Worm (Caenorhabditis elegans): ENCODE results near the gene clhm-1.

Gene clhm-1

DNA sequence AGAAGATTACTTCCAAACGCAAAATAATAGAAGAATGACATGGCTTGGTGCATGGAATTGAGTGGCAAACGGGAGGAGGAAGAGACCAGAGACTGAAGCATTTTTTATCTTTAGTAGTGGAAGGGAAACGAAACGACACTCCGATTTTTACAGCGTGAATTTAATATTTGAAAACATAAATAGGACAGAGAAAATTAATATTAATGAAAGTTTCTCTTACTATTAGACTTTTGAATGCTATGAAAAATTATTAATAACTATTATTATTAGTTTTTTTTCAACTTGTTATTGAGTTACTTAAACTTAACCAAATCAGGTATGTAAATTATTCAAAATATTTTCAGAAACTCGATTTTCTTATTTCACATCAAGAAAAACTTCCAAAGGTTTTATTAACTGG lies 9.3 kb upstream of the clhm-1 start, which contains the start of gene C44B7.7:
Gene C44B7.7, minus strand, starts transcription at position 101 of the 400 bp plus-strand sequence.
- TF ChIP-seq snpc-4 (tag; optimal IDR thresholded peaks at IDR 0.05), result no peak

DNA sequence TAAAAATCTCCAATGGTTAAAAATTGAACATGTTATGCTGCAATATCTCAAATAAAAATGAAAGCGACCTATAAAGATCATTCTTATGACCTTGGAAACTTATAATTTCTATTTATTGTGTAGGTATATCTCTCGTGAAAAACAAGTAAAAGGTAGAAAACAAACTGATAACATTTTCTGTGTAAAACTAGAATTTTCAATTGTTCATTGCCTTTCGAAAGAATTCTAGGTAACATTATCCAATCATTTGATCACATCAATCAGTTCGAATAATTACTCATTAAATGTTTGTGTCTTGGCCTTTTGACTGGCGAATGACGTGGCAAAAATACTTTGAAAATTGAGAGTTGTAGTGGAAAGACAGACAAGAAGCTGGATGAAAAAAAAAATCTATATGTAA lies 7.1 kb upstream of the clhm-1 start:
- TF ChIP-seq mdl-1 (tag; optimal IDR thresholded peaks at IDR 0.05) (no peak), fkh-10 (GFP tag; optimal IDR thresholded peaks at IDR 0.05) (no peak), daf-12 (tag; optimal IDR thresholded peaks at IDR 0.05) (no peak), pqm-1 (tag; optimal IDR thresholded peaks at IDR 0.05) (no peak)

DNA sequence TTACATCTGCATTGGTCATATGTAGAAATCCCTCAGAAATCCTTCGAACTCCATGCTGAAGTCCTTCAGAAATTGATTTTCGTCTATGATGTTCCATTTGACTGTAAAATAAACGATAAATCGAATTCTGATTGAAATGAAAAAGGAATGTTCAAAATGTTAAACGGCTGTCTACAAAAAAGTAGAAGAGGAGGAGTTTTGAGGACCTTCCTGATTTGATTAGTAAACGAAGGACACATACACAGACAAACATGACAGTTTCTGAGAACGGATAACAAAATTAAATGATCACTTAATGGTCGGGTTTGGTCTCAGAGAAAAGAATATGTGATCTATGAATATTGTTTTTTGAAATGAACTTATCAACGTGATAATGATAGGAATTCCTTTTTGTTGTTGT lies 6.1 kb upstream of the clhm-1 start, which contains the start of gene slc-36.5:
Gene slc-36.5, minus strand, starts transcription at position 101 of the 400 bp plus-strand sequence.
- no peak for TF ChIP-seq ama-1 (optimal IDR thresholded peaks at IDR 0.05)

DNA sequence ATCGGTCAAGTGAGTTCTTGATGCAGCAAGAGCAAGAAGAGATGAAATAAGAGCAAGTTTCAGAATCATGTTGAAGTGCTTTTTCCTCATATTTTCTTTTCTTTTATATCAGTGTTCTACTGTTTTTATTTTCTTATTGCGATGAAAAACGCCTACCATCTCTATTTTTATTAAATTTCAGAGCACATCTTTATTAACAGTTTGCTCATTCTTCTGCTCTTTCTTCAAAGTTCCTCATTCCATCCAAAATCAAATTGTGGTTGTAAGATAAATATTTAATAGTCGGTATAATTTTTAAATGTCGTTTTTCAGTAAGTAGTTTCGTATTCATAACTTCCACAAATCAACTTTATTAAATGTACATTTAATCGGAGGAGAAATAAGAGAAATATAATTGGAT lies 1.7 kb upstream of the clhm-1 start, which contains the start of gene C44B7.5:
Gene C44B7.5, minus strand, starts transcription at position 101 of the 400 bp plus-strand sequence.
- TF ChIP-seq pha-4 (tag; optimal IDR thresholded peaks at IDR 0.05) (no peak), fos-1 (tag; optimal IDR thresholded peaks at IDR 0.05) (no peak), sea-2 (GFP tag; optimal IDR thresholded peaks at IDR 0.05) (no peak), elt-3 (tag; optimal IDR thresholded peaks at IDR 0.05) (no peak)

ce11 chrII:6863652-6864051 lies 7.2 kb downstream of the clhm-1 start, which contains the start of gene aff-1:
Gene aff-1 (minus strand): TSS chrII:6863752.
- TF ChIP-seq elt-1 (tag; optimal IDR thresholded peaks at IDR 0.05) (no peak), jun-1 (tag; optimal IDR thresholded peaks at IDR 0.05) (no peak), nhr-11 (tag; optimal IDR thresholded peaks at IDR 0.05) (no peak), pqm-1 (tag; optimal IDR thresholded peaks at IDR 0.05) (no peak), ceh-16 (tag; optimal IDR thresholded peaks at IDR 0.05) (no peak)

DNA sequence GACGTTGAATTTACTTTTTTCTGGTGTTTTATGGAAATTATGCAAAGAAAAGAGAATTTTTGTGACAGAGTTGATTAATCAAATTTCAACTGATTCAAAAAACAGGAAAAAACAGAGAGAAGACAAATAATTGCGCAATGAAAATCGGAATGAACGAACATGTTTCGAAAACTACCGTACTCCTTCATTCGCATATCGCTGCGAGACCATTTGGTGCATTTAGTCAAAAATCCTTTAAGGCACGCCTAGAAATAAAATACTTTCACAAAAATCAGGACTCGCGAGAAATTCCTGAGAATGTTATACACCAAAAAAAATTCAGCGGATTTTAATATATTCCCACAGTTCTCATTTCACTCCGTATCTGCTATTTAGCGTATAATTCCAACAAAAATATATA lies 10.8 kb downstream of the clhm-1 start:
- no peak for TF ChIP-seq sea-2 (GFP tag; optimal IDR thresholded peaks at IDR 0.05)
- no peak for TF ChIP-seq fos-1 (tag; optimal IDR thresholded peaks at IDR 0.05)
- no peak for TF ChIP-seq lsy-12 (tag; optimal IDR thresholded peaks at IDR 0.05)
- no peak for TF ChIP-seq ama-1 (optimal IDR thresholded peaks at IDR 0.05)
- no peak for TF ChIP-seq mml-1 (tag; optimal IDR thresholded peaks at IDR 0.05)
- TF ChIP-seq elt-3 (tag; optimal IDR thresholded peaks at IDR 0.05), result no peak
- no peak for TF ChIP-seq ceh-9 (tag; optimal IDR thresholded peaks at IDR 0.05)
- TF ChIP-seq nhr-43 (tag; optimal IDR thresholded peaks at IDR 0.05; ENCODE audit: poor library complexity, severe bottlenecking), result no peak
- no peak for TF ChIP-seq ceh-16 (tag; optimal IDR thresholded peaks at IDR 0.05)

ce11 chrII:6858835-6859234 lies 12.0 kb downstream of the clhm-1 start:
- peak; percentile 32 for TF ChIP-seq elt-2 (tag; optimal IDR thresholded peaks at IDR 0.05)
- TF ChIP-seq egl-5 (tag; optimal IDR thresholded peaks at IDR 0.05), result peak; percentile 73
- peak; percentile 83 for TF ChIP-seq hmg-11 (tag; optimal IDR thresholded peaks at IDR 0.05)
- TF ChIP-seq ceh-16 (tag; optimal IDR thresholded peaks at IDR 0.05), result no peak
- peak; percentile 43 for TF ChIP-seq nfya-1 (tag; optimal IDR thresholded peaks at IDR 0.05; ENCODE audit: insufficient read depth)
- TF ChIP-seq lin-15B (tag; optimal IDR thresholded peaks at IDR 0.05), result peak; percentile 8
- peak; percentile 10 for TF ChIP-seq unc-62 (GFP tag; optimal IDR thresholded peaks at IDR 0.05)
- no peak for TF ChIP-seq tbx-2 (tag; optimal IDR thresholded peaks at IDR 0.05)
- TF ChIP-seq jun-1 (tag; optimal IDR thresholded peaks at IDR 0.05), result no peak
- peak; percentile 66 for TF ChIP-seq pha-4 (tag; optimal IDR thresholded peaks at IDR 0.05)
- peak; percentile 53 for TF ChIP-seq snpc-4 (tag; optimal IDR thresholded peaks at IDR 0.05)
- no peak for TF ChIP-seq ceh-82 (tag; optimal IDR thresholded peaks at IDR 0.05)
- TF ChIP-seq lin-39 (tag; optimal IDR thresholded peaks at IDR 0.05), result peak; percentile 17

DNA sequence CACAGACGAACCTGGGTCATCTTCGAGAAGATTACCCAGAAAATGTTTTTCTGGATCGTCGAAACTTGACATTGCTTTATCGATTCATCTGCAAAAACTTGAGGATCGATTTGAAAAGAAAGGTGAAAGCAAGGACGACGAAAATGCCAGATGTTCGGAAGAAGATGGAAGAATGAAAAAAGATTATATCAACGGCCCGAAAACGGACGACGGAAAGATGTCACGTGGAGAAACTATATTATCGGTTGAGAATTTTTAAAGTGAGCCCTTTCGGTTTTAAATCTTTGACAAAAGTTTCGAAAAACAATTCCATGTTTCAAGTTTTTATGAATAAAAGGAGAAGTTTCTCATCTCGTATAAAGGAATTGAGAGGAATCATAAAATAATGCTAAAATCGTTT lies 12.6 kb downstream of the clhm-1 start, which contains the start of gene dnj-5:
Gene dnj-5, minus strand, starts transcription at position 101 of the 400 bp plus-strand sequence.
- TF ChIP-seq ceh-16 (tag; optimal IDR thresholded peaks at IDR 0.05) (no peak), ceh-9 (tag; optimal IDR thresholded peaks at IDR 0.05) (no peak), lin-39 (tag; optimal IDR thresholded peaks at IDR 0.05) (no peak), nhr-67 (tag; optimal IDR thresholded peaks at IDR 0.05) (no peak), ceh-82 (tag; optimal IDR thresholded peaks at IDR 0.05) (no peak), jun-1 (tag; optimal IDR thresholded peaks at IDR 0.05) (no peak), fos-1 (tag; optimal IDR thresholded peaks at IDR 0.05) (no peak)

Data from whole organism, L3 larva.